Worm (Caenorhabditis elegans): ENCODE results near the gene srd-13.

The srd-13 gene

DNA sequence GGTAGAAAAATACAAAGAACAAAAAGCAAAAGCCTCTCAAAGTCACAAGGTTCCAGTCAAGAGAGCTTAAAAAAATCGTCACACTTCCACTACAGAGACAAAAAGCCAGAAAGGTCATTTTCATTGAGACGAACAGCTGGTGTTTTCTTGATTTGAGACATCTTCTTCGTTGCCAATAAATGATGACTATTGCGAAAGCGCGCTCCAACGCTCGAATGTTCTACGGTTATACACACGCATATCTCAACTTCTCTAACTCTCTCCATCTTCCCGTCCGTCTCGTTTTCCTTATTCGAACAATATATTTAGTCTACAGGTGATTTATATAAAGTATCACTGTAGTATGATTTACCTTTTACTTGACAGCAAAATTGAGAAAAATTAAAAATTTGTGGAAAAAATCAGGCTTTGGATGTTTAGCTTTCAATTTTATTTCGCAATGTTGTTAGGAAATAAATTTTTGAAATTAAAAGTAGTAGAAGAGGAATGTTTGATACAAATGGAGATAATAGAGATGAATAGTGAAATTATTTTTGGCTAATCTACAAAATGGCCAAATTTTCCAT lies 30.0 kb upstream of the srd-13 start:
- peak in 1 of 3 experiments; percentile 12 for TF ChIP-seq ceh-82 (tag; optimal IDR thresholded peaks at IDR 0.05)
- TF ChIP-seq aly-2 (tag; optimal IDR thresholded peaks at IDR 0.05): peak; percentile 12
- no peak for TF ChIP-seq sptf-1 (tag; optimal IDR thresholded peaks at IDR 0.05)
- peak; percentile 11 for TF ChIP-seq C16A3.4 (tag; optimal IDR thresholded peaks at IDR 0.05)
- TF ChIP-seq sup-37 (GFP tag; optimal IDR thresholded peaks at IDR 0.05): no peak
- peak; percentile 35 for TF ChIP-seq snpc-4 (tag; optimal IDR thresholded peaks at IDR 0.05)
- no peak for TF ChIP-seq F16B12.6 (tag; optimal IDR thresholded peaks at IDR 0.05)
- TF ChIP-seq nhr-11 (tag; optimal IDR thresholded peaks at IDR 0.05): no peak
- no peak for TF ChIP-seq C34B4.2 (tag; optimal IDR thresholded peaks at IDR 0.05)
- TF ChIP-seq efl-1 (optimal IDR thresholded peaks at IDR 0.05): peak; percentile 14 to 46
- peak in 1 of 2 experiments; percentile 5 for TF ChIP-seq efl-1 (GFP tag; optimal IDR thresholded peaks at IDR 0.05 in 1 of 2)
- no peak for TF ChIP-seq nhr-84 (tag; optimal IDR thresholded peaks at IDR 0.05)
- no peak for TF ChIP-seq grh-1 (GFP tag; IDR thresholded peaks at IDR 0.05)
- TF ChIP-seq lsy-2 (tag; optimal IDR thresholded peaks at IDR 0.05): peak; percentile 17 to 62
- TF ChIP-seq nhr-90 (tag; optimal IDR thresholded peaks at IDR 0.05; ENCODE audit: poor library complexity): no peak
- no peak for TF ChIP-seq pax-3 (tag; optimal IDR thresholded peaks at IDR 0.05)
- peak; percentile 61 for TF ChIP-seq mep-1 (tag; optimal IDR thresholded peaks at IDR 0.05)
- peak; percentile 53 for TF ChIP-seq blmp-1 (tag; optimal IDR thresholded peaks at IDR 0.05)
- no peak for TF ChIP-seq nhr-12 (tag; optimal IDR thresholded peaks at IDR 0.05)
- TF ChIP-seq aha-1 (tag; optimal IDR thresholded peaks at IDR 0.05): no peak
- peak; percentile 42 for TF ChIP-seq zip-4 (GFP tag; optimal IDR thresholded peaks at IDR 0.05)
- TF ChIP-seq vab-15 (tag; optimal IDR thresholded peaks at IDR 0.05): no peak
- no peak for TF ChIP-seq pag-3 (tag; optimal IDR thresholded peaks at IDR 0.05; ENCODE audit: borderline replicate concordance, insufficient read depth)
- peak; percentile 8 for TF ChIP-seq lir-3 (tag; optimal IDR thresholded peaks at IDR 0.05; ENCODE audit: poor library complexity)
- TF ChIP-seq nhr-85 (tag): peak; percentile 81
- TF ChIP-seq nhr-237 (tag; optimal IDR thresholded peaks at IDR 0.05): peak; percentile 8
- no peak for TF ChIP-seq skn-1 (tag; optimal IDR thresholded peaks at IDR 0.05)
- peak; percentile 5 for TF ChIP-seq ama-1 (optimal IDR thresholded peaks at IDR 0.05)
- no peak for TF ChIP-seq unc-86 (tag; optimal IDR thresholded peaks at IDR 0.05)
- peak; percentile 40 to 69 for TF ChIP-seq lin-35 (GFP tag; optimal IDR thresholded peaks at IDR 0.05)
- no peak for TF ChIP-seq egl-27 (tag; optimal IDR thresholded peaks at IDR 0.05)
- no peak for TF ChIP-seq unc-30 (tag; optimal IDR thresholded peaks at IDR 0.05)
- TF ChIP-seq hpl-2 (GFP tag; optimal IDR thresholded peaks at IDR 0.05): no peak
- TF ChIP-seq efl-3 (GFP tag; optimal IDR thresholded peaks at IDR 0.05): no peak
- TF ChIP-seq ets-5 (GFP tag; IDR thresholded peaks at IDR 0.05): no peak
- no peak for TF ChIP-seq nhr-28 (tag; optimal IDR thresholded peaks at IDR 0.05)
- no peak for TF ChIP-seq unc-130 (tag; optimal IDR thresholded peaks at IDR 0.05)
- TF ChIP-seq lin-14 (GFP tag; optimal IDR thresholded peaks at IDR 0.05): peak; percentile 85
- no peak for TF ChIP-seq fkh-10 (GFP tag; optimal IDR thresholded peaks at IDR 0.05)
- no peak for TF ChIP-seq ces-1 (GFP tag; optimal IDR thresholded peaks at IDR 0.05)
- TF ChIP-seq dpl-1 (GFP tag; optimal IDR thresholded peaks at IDR 0.05): peak; percentile 1 to 46 (median 27)
- TF ChIP-seq nhr-20 (tag; optimal IDR thresholded peaks at IDR 0.05): peak; percentile 49
- TF ChIP-seq ztf-4 (tag; optimal IDR thresholded peaks at IDR 0.05): no peak
- TF ChIP-seq rnt-1 (tag; optimal IDR thresholded peaks at IDR 0.05): peak; percentile 33
- TF ChIP-seq alr-1 (tag; optimal IDR thresholded peaks at IDR 0.05; ENCODE audit: borderline replicate concordance): no peak
- peak; percentile 63 for TF ChIP-seq nhr-71 (tag; optimal IDR thresholded peaks at IDR 0.05)
- no peak for TF ChIP-seq tlp-1 (tag; optimal IDR thresholded peaks at IDR 0.05)
- no peak for TF ChIP-seq hlh-4 (tag; optimal IDR thresholded peaks at IDR 0.05)
- no peak for TF ChIP-seq nhr-19 (GFP tag; conservative IDR thresholded peaks at IDR 0.05)
- no peak for TF ChIP-seq unc-62 (GFP tag; optimal IDR thresholded peaks at IDR 0.05)
- TF ChIP-seq elt-2 (tag; optimal IDR thresholded peaks at IDR 0.05): no peak
- TF ChIP-seq hlh-17 (GFP tag; optimal IDR thresholded peaks at IDR 0.05; ENCODE audit: borderline replicate concordance): no peak
- no peak for TF ChIP-seq lin-15B (tag; optimal IDR thresholded peaks at IDR 0.05)

Data from whole organism, L1 larva.